Worm (Caenorhabditis elegans) whole organism, young adult: Measurements from ENCODE around the gene efl-1.

Experiments
- B0336.3 ChIP-seq: fragments of 200-800 bp; sonication (Bioruptor generic); IDR thresholded peaks from 2 replicates; pipeline ENCODE4 v1.3.6; 2022; ENCODE audit warnings: missing genetic modification characterization, missing compliant biosample characterization
- C06A6.2 ChIP-seq: fragments of 200-800 bp; sonication (Bioruptor generic); conservative IDR thresholded peaks from 2 replicates; pipeline ENCODE4 v1.3.6; 2022; ENCODE audit warnings: missing genetic modification characterization, missing compliant biosample characterization
- C17E4.6 ChIP-seq: fragments of 200-800 bp; sonication (Bioruptor generic); IDR thresholded peaks from 2 replicates; pipeline ENCODE4 v1.3.6; 2022; ENCODE audit warnings: missing genetic modification reagents, missing genetic modification characterization, missing compliant biosample characterization
- F10E7.11 ChIP-seq: sonication (generic microtip); optimal IDR thresholded peaks from 2 replicates; lab custom pipeline; 2017; ENCODE audit warnings: mild to moderate bottlenecking, missing genetic modification characterization, moderate library complexity, missing compliant biosample characterization
- F22D6.2 ChIP-seq: sonication (generic microtip); optimal IDR thresholded peaks from 2 replicates; lab custom pipeline; 2016; ENCODE audit warnings: mild to moderate bottlenecking, missing genetic modification characterization, missing compliant biosample characterization
- F37B4.10 ChIP-seq: fragments of 200-800 bp; sonication (Bioruptor generic); IDR thresholded peaks from 2 replicates; pipeline ENCODE4 v1.3.6; 2022; ENCODE audit warnings: missing genetic modification characterization, missing compliant biosample characterization
- F55B11.4 ChIP-seq: sonication (generic microtip); optimal IDR thresholded peaks from 2 replicates; lab custom pipeline; 2016; ENCODE audit warnings: missing compliant biosample characterization, missing genetic modification characterization, borderline replicate concordance; ENCODE audit not compliant: insufficient read depth
- F57A8.1 ChIP-seq: fragments of 200-800 bp; sonication (Bioruptor generic); optimal IDR thresholded peaks from 2 replicates; lab custom pipeline; 2018; ENCODE audit warnings: mild to moderate bottlenecking, missing genetic modification characterization, moderate library complexity, missing compliant biosample characterization
- T26A5.8 ChIP-seq: sonication (generic microtip); optimal IDR thresholded peaks from 2 replicates; lab custom pipeline; 2016; ENCODE audit warnings: missing genetic modification characterization, missing compliant biosample characterization
- Y56A3A.18 ChIP-seq: fragments of 200-800 bp; sonication (Bioruptor generic); IDR thresholded peaks from 2 replicates; pipeline ENCODE4 v1.3.6; 2022; ENCODE audit warnings: missing genetic modification reagents, missing genetic modification characterization, missing compliant biosample characterization
- Y79H2A.3 ChIP-seq: fragments of 200-800 bp; sonication (Bioruptor generic); conservative IDR thresholded peaks from 2 replicates; pipeline ENCODE4 v1.3.6; 2022; ENCODE audit warnings: missing genetic modification reagents, missing genetic modification characterization, missing compliant biosample characterization
- ama-1 ChIP-seq, 3 experiments: fragments of 150-350 bp in 1 of 3; sonication (generic microtip) in 2 of 3; optimal IDR thresholded peaks; 2 replicates each; lab custom pipeline; 2014 to 2018; ENCODE audit warnings: missing biosample characterization in 2 of 3, missing genetic modification characterization in 2 of 3, missing genetic modification reagents in 2 of 3
- aptf-3 ChIP-seq: fragments of 200-800 bp; sonication (Bioruptor generic); IDR thresholded peaks from 2 replicates; pipeline ENCODE4 v1.3.6; 2022; ENCODE audit warnings: missing genetic modification characterization, missing compliant biosample characterization
- athp-1 ChIP-seq: sonication (generic microtip); optimal IDR thresholded peaks from 2 replicates; lab custom pipeline; 2017; ENCODE audit warnings: mild to moderate bottlenecking, missing genetic modification characterization, missing compliant biosample characterization
- bed-1 ChIP-seq: fragments of 200-800 bp; sonication (Bioruptor generic); IDR thresholded peaks from 2 replicates; pipeline ENCODE4 v1.3.6; 2022; ENCODE audit warnings: missing genetic modification reagents, missing genetic modification characterization, missing compliant biosample characterization
- ceh-91 ChIP-seq: fragments of 200-800 bp; sonication (Bioruptor generic); IDR thresholded peaks from 2 replicates; pipeline ENCODE4 v1.3.6; 2022; ENCODE audit warnings: missing genetic modification reagents, missing genetic modification characterization, missing compliant biosample characterization
- chd-7 ChIP-seq: sonication (generic microtip); optimal IDR thresholded peaks from 2 replicates; lab custom pipeline; 2016; ENCODE audit warnings: mild to moderate bottlenecking, missing genetic modification characterization, moderate library complexity, missing compliant biosample characterization
- die-1 ChIP-seq: sonication (generic microtip); optimal IDR thresholded peaks from 2 replicates; lab custom pipeline; 2016; ENCODE audit warnings: missing genotype, mild to moderate bottlenecking, missing genetic modification characterization, missing compliant biosample characterization
- gei-17 ChIP-seq: fragments of 200-800 bp; sonication (Bioruptor generic); optimal IDR thresholded peaks from 2 replicates; lab custom pipeline; 2018; ENCODE audit warnings: mild to moderate bottlenecking, missing genetic modification characterization, missing compliant biosample characterization
- him-1 ChIP-seq: sonication (generic microtip); optimal IDR thresholded peaks from 2 replicates; lab custom pipeline; 2016; ENCODE audit warnings: missing genotype, missing genetic modification reagents, missing genetic modification characterization, missing compliant biosample characterization
- hlh-12 ChIP-seq: sonication (generic microtip); optimal IDR thresholded peaks from 2 replicates; lab custom pipeline; 2016; ENCODE audit warnings: missing genetic modification characterization, missing compliant biosample characterization
- hmg-1.2 ChIP-seq: fragments of 200-800 bp; sonication (Bioruptor generic); IDR thresholded peaks from 2 replicates; pipeline ENCODE4 v1.3.6; 2022; ENCODE audit warnings: missing genetic modification reagents, missing genetic modification characterization, missing compliant biosample characterization
- hrde-1 ChIP-seq: sonication (generic microtip); optimal IDR thresholded peaks from 2 replicates; lab custom pipeline; 2016; ENCODE audit warnings: missing genetic modification characterization, mild to moderate bottlenecking, missing compliant biosample characterization, moderate library complexity, missing genotype, missing genetic modification reagents, borderline replicate concordance
- hsf-1 ChIP-seq: fragments of 200-800 bp; sonication (Bioruptor generic); IDR thresholded peaks from 2 replicates; pipeline ENCODE4 v1.3.6; 2022; ENCODE audit warnings: missing genetic modification reagents, missing genetic modification characterization, missing compliant biosample characterization
- lin-26 ChIP-seq: fragments of 200-800 bp; sonication (Bioruptor generic); IDR thresholded peaks from 2 replicates; pipeline ENCODE4 v1.3.6; 2022; ENCODE audit warnings: missing genetic modification reagents, missing genetic modification characterization, missing compliant biosample characterization
- lir-1 ChIP-seq: fragments of 200-800 bp; sonication (Bioruptor generic); conservative IDR thresholded peaks from 2 replicates; pipeline ENCODE4 v1.3.6; 2022; ENCODE audit warnings: missing genetic modification reagents, missing genetic modification characterization, missing compliant biosample characterization
- mes-4 ChIP-seq: sonication (generic microtip); optimal IDR thresholded peaks from 2 replicates; lab custom pipeline; 2016; ENCODE audit warnings: missing genotype, missing genetic modification characterization, missing compliant biosample characterization
- nfya-2 ChIP-seq: fragments of 200-800 bp; sonication (Bioruptor generic); IDR thresholded peaks from 2 replicates; pipeline ENCODE4 v1.3.6; 2022; ENCODE audit warnings: missing genetic modification reagents, missing genetic modification characterization, missing compliant biosample characterization
- nhr-27 ChIP-seq: fragments of 200-800 bp; sonication (Bioruptor generic); optimal IDR thresholded peaks from 2 replicates; lab custom pipeline; 2018; ENCODE audit warnings: mild to moderate bottlenecking, missing genetic modification characterization, moderate library complexity, missing compliant biosample characterization
- nhr-80 ChIP-seq: sonication (generic microtip); optimal IDR thresholded peaks from 2 replicates; lab custom pipeline; 2016; ENCODE audit warnings: missing genetic modification characterization, missing compliant biosample characterization
- pha-4 ChIP-seq: fragments of 150-350 bp; sonication (generic microtip); optimal IDR thresholded peaks from 2 replicates; lab custom pipeline; 2014; ENCODE audit warnings: missing biosample characterization, missing genetic modification reagents, missing genetic modification characterization
- snpc-4 ChIP-seq, 5 experiments: fragments of 150-350 bp in 1 of 5; sonication (generic microtip) in 4 of 5; optimal IDR thresholded peaks; 2 replicates each; lab custom pipeline; 2014 to 2018; ENCODE audit warnings: missing genetic modification characterization in 5 of 5, missing biosample characterization in 3 of 5, antibody characterized with exemption in 2 of 5, mild to moderate bottlenecking in 2 of 5, missing compliant biosample characterization in 2 of 5, missing genotype in 2 of 5, moderate library complexity in 2 of 5, missing genetic modification reagents in 1 of 5
- unc-130 ChIP-seq: sonication (generic microtip); optimal IDR thresholded peaks from 2 replicates; lab custom pipeline; 2016; ENCODE audit warnings: missing genetic modification reagents, missing genetic modification characterization, missing compliant biosample characterization
- zim-3 ChIP-seq: sonication (generic microtip); optimal IDR thresholded peaks from 2 replicates; lab custom pipeline; 2017; ENCODE audit warnings: mild to moderate bottlenecking, missing genetic modification characterization, moderate library complexity, missing compliant biosample characterization

Gene efl-1

ce11 chrV:17001167-17001566 is 35.7 kb upstream of the efl-1 start, which contains the start of gene sri-9:
Gene sri-9 (plus strand): TSS chrV:17001467.
- TF ChIP-seq zim-3 (tag; lab: Kevin White, UChicago) (no peak), die-1 (tag; lab: Kevin White, UChicago) (no peak), nhr-27 (tag; lab: Kevin White, UChicago) (no peak), pha-4 (tag; lab: Kevin White, UChicago) (no peak), T26A5.8 (no peak), chd-7 (tag; lab: Kevin White, UChicago) (no peak), gei-17 (GFP tag; lab: Kevin White, UChicago) (no peak), nhr-80 (tag; lab: Kevin White, UChicago) (no peak)
- TF ChIP-seq, all 124 proteins: peak for 0

ce11 chrV:17000635-17001034 is 35.2 kb upstream of the efl-1 start:
- TF ChIP-seq F37B4.10 (GFP tag; lab: Robert Waterston, UW): no peak
- no peak for TF ChIP-seq hlh-12
- no peak for TF ChIP-seq lin-26 (GFP tag; lab: Robert Waterston, UW)
- TF ChIP-seq athp-1: no peak
- TF ChIP-seq hmg-1.2 (GFP tag; lab: Robert Waterston, UW): no peak
- TF ChIP-seq F57A8.1 (GFP tag; lab: Kevin White, UChicago): no peak
- TF ChIP-seq bed-1: no peak
- TF ChIP-seq him-1 (tag; lab: Kevin White, UChicago): no peak
- no peak for TF ChIP-seq lir-1 (GFP tag; lab: Robert Waterston, UW)
- no peak for TF ChIP-seq aptf-3 (GFP tag; lab: Robert Waterston, UW)
- no peak for TF ChIP-seq nfya-2 (GFP tag; lab: Robert Waterston, UW)
- TF ChIP-seq hrde-1 (tag; lab: Kevin White, UChicago): no peak
- no peak for TF ChIP-seq Y56A3A.18 (GFP tag; lab: Robert Waterston, UW)

DNA sequence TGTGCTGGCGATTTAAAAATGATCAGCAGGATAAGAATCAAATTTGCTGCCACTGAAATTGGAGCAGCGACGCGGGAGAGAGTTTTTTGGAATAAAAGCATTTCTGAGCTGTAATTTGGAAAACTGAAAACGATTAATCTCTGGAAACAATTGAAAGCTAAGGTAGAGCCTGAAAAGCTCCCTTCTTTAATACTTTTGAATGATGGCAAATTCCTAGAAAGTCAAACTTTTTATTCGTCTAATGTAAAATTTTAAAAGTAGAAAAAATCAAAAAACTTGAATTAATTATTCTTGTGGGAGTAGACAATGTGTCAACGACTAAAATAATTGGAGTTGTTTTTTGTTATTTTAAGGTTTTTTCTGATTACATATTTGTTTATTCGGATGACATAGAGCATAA is 34.7 kb upstream of the efl-1 start, which contains the start of gene str-217:
str-217 (minus strand) TSS at position 101 of the 400 bp plus-strand sequence.
- no peak for TF ChIP-seq C06A6.2 (GFP tag; lab: Robert Waterston, UW)
- no peak for TF ChIP-seq unc-130 (GFP tag; lab: Kevin White, UChicago)
- no peak for TF ChIP-seq F22D6.2
- no peak for TF ChIP-seq hlh-12
- no peak for TF ChIP-seq Y79H2A.3 (GFP tag; lab: Robert Waterston, UW)
- no peak for TF ChIP-seq snpc-4 (GFP tag; optimal IDR thresholded peaks at IDR 0.05; lab: Kevin White, UChicago)
- TF ChIP-seq snpc-4 (tag; optimal IDR thresholded peaks at IDR 0.05; lab: Kevin White, UChicago): no peak
- TF ChIP-seq ceh-91 (GFP tag; lab: Robert Waterston, UW): no peak
- TF ChIP-seq F55B11.4 (tag; lab: Kevin White, UChicago): no peak
- no peak for TF ChIP-seq hsf-1 (GFP tag; lab: Robert Waterston, UW)
- no peak for TF ChIP-seq B0336.3
- TF ChIP-seq mes-4 (tag; lab: Kevin White, UChicago): no peak
- no peak for TF ChIP-seq Y56A3A.18 (GFP tag; lab: Robert Waterston, UW)
- no peak for TF ChIP-seq C17E4.6 (GFP tag; lab: Robert Waterston, UW)
- no peak for TF ChIP-seq athp-1
- TF ChIP-seq T26A5.8: no peak
- TF ChIP-seq nhr-80 (tag; lab: Kevin White, UChicago): no peak
- no peak for TF ChIP-seq ama-1 (optimal IDR thresholded peaks at IDR 0.05; lab: Kevin White, UChicago)
- TF ChIP-seq ama-1 (GFP tag; optimal IDR thresholded peaks at IDR 0.05; lab: Kevin White, UChicago): no peak
- no peak for TF ChIP-seq F10E7.11 (tag; lab: Kevin White, UChicago)
- TF ChIP-seq lin-26 (GFP tag; lab: Robert Waterston, UW): no peak
- TF ChIP-seq F37B4.10 (GFP tag; lab: Robert Waterston, UW): no peak
